Fruit fly (Drosophila melanogaster): ENCODE results near the gene CG11983.
A peak's percentile ranks its signal among the peaks of the same experiment; 100 is the strongest.

CG11983 gene

DNA sequence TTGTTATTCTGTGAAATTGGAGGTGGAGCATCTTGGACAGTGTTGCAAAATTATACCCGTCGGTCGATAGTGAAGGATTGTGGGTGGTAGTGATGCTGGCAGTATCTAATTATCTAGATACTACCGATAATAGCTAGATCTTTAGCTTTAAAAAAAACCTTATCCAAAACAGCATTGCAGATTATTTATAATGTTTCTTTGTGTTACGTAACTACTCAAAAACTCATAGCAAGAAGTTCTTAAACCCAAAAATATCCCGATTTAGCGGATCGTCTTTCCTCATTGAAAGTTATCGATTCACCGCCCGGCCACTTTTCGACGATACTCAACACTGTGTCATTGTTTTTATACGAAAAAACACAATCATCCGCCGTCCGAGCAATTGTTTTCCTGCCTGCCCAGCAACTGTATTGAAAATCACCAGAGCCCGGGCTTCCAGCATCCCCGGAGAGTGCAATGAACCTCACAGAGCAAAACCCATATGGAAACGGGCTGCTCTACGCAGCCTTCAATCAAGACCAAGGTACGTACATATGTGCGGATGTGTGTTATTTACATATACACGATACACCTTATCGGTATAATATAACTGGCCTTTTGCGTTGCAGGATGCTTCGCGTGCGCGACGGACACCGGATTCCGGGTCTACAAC, 15.1 kb upstream of the CG11983 start, which contains the start of gene CG11975 (continued):
- TF ChIP-seq Ada2b (GFP tag; IDR thresholded peaks at IDR 0.05), result peak; percentile 54; the same call in 1 of the 2 replicates

DNA sequence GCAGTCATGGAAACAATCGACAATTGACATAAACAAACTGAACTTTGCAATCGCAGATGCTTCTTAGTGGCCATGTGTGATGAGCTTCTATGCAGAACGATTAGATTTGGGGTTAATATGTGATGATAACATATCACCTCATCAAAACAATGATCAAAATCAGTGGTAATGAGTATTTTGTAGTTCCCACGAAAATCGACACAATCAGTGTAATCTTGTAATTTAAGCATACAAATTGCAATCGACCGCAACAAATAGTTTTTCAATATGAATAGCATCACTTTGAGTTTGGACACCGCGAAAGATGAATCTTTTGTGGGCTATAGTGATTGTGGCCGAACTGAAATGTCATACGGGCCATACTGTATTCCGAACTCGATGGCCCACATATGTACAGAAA, 10.7 kb upstream of the CG11983 start, which contains the start of gene CG11977:
TSS of gene CG11977 (plus strand) at position 301 of the 400 bp plus-strand sequence.
- TF ChIP-seq NC2β (GFP tag; optimal IDR thresholded peaks at IDR 0.05) (no peak), h (optimal IDR thresholded peaks at IDR 0.05) (no peak), Myb (GFP tag; optimal IDR thresholded peaks at IDR 0.05) (no peak), usp (GFP tag; optimal IDR thresholded peaks at IDR 0.05) (no peak), CG6254 (GFP tag; optimal IDR thresholded peaks at IDR 0.05) (no peak), CG7745 (tag; optimal IDR thresholded peaks at IDR 0.05) (no peak), ranshi (GFP tag; IDR thresholded peaks at IDR 0.05) (no peak), tll (GFP tag; optimal IDR thresholded peaks at IDR 0.05) (no peak)

DNA sequence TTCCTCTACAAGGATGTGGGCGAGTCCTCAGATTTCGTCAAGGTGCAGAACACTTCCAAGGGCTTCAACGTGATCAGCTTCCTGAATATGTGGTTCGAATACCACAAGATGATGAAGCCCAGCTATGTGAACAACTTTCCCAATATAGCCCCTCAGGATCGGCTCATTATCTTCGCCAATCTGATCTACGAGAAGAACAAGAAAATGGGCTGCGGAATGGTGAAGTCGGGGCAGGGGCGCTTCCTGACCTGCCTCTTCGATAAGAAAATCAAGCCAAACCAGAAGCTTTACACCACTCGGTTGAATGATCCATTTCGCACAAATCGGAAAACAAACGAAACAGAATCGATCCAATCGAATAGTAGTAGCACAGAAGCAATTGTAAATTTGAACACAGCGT, 9.9 kb upstream of the CG11983 start:
- TF ChIP-seq ttk (GFP tag; IDR thresholded peaks at IDR 0.05), result no peak
- 0 out of 3 replicates have a peak, but pooled peaks have one; percentile 17 for TF ChIP-seq tgo (GFP tag; IDR thresholded peaks at IDR 0.05)

DNA sequence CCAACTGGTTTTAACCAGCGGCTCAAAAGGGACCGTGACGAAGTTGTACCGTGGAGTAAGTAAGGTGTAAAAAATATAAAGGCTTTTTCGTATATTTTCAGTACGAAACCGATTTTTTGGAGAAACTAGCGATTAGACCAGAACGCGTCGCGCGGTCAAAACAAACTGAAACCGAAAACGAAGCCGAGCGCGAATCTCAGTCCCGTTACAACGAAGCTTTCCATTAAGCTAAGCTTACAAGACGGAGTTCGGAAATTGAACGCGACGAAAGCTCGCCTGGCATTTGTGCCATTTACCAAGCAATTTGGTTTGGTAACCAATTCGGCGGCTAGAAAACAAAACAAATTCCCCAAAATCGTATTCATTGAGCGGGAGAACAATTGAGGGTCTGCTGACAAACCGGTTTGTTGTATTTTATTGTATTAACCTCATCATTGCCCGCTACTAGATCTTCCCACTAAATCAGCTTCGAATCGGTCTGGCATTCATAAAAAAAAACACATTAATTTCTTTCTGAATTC, 6.3 kb upstream of the CG11983 start:
- 0 out of 4 replicates have a peak, but pooled peaks have one; percentile 43 for TF ChIP-seq chinmo (GFP tag; IDR thresholded peaks at IDR 0.05; ENCODE audit: partially characterized antibody)
- peak; percentile 87 for TF ChIP-seq Deaf1 (tag; optimal IDR thresholded peaks at IDR 0.05)
- TF ChIP-seq shn (GFP tag; optimal IDR thresholded peaks at IDR 0.05), result no peak
- TF ChIP-seq CG12769 (tag; optimal IDR thresholded peaks at IDR 0.05), result peak; percentile 89
- peak; percentile 37 for TF ChIP-seq B-H2 (GFP tag; optimal IDR thresholded peaks at IDR 0.05)
- TF ChIP-seq oc (tag; optimal IDR thresholded peaks at IDR 0.05), result peak; percentile 63
- peak; percentile 11 for TF ChIP-seq CG10543 (GFP tag; optimal IDR thresholded peaks at IDR 0.05)
- peak; percentile 72 for TF ChIP-seq kni (GFP tag; optimal IDR thresholded peaks at IDR 0.05)
- TF ChIP-seq Blimp-1 (GFP tag; optimal IDR thresholded peaks at IDR 0.05), result peak; percentile 72
- TF ChIP-seq Pdp1 (GFP tag; optimal IDR thresholded peaks at IDR 0.05), result peak in 1 of 2 experiments; percentile 9
- peak; percentile 25; the same call in 1 of the 2 replicates for TF ChIP-seq CG13287 (GFP tag; IDR thresholded peaks at IDR 0.05; ENCODE audit: partially characterized antibody)
- no peak for TF ChIP-seq Meics (GFP tag; optimal IDR thresholded peaks at IDR 0.05)
- peak; percentile 89 for TF ChIP-seq sd (tag; optimal IDR thresholded peaks at IDR 0.05)
- TF ChIP-seq stc (GFP tag; IDR thresholded peaks at IDR 0.05), result 0 out of 2 replicates have a peak, but pooled peaks have one; percentile 11
- TF ChIP-seq CG33213 (GFP tag; optimal IDR thresholded peaks at IDR 0.05), result no peak
- peak; percentile 40 for TF ChIP-seq CG13894 (tag; optimal IDR thresholded peaks at IDR 0.05)
- TF ChIP-seq lov (optimal IDR thresholded peaks at IDR 0.05), result no peak
- TF ChIP-seq lov (GFP tag; IDR thresholded peaks at IDR 0.05), result no peak
- no peak for TF ChIP-seq CG12942 (GFP tag; optimal IDR thresholded peaks at IDR 0.05)
- no peak for TF ChIP-seq Chrac-16 (GFP tag; optimal IDR thresholded peaks at IDR 0.05)
- peak; percentile 14; the same call in 1 of the 3 replicates for TF ChIP-seq Dbx (GFP tag; IDR thresholded peaks at IDR 0.05)
- TF ChIP-seq gsb-n (tag; optimal IDR thresholded peaks at IDR 0.05), result peak; percentile 2

Data from whole organism, embryonic.